Worm (Caenorhabditis elegans) whole organism, L1 larva: ENCODE results near the gene srd-35.

Experiments
- C04F5.9 ChIP-seq: sonication (generic microtip); optimal IDR thresholded peaks from 2 replicates; lab custom pipeline; 2016; ENCODE audit warnings: missing genetic modification characterization, missing compliant biosample characterization
- Y116A8C.19 ChIP-seq: sonication (generic microtip); optimal IDR thresholded peaks from 2 replicates; lab custom pipeline; 2016; ENCODE audit warnings: missing compliant biosample characterization, missing genetic modification characterization, borderline replicate concordance
- blmp-1 ChIP-seq: fragments of 150-350 bp; optimal IDR thresholded peaks from 2 replicates; lab custom pipeline; 2014; ENCODE audit warnings: missing biosample characterization, missing genetic modification characterization
- ceh-8 ChIP-seq: fragments of 200-800 bp; sonication (Bioruptor generic); optimal IDR thresholded peaks from 2 replicates; lab custom pipeline; 2018; ENCODE audit warnings: mild to moderate bottlenecking, missing genetic modification characterization, moderate library complexity, missing compliant biosample characterization
- ceh-82 ChIP-seq, 3 experiments: fragments of 150-350 bp in 1 of 3; sonication (generic microtip) in 2 of 3; optimal IDR thresholded peaks; 2 replicates each; lab custom pipeline; 2014 to 2017; ENCODE audit warnings: missing biosample characterization in 3 of 3, missing genetic modification characterization in 3 of 3
- ces-1 ChIP-seq: fragments of 150-350 bp; optimal IDR thresholded peaks from 2 replicates; lab custom pipeline; 2014; ENCODE audit warnings: missing biosample characterization, missing genetic modification reagents, missing genetic modification characterization
- efl-1 ChIP-seq, 4 experiments: fragments of 150-350 bp; optimal IDR thresholded peaks in 3 of 4; peaks in 1 of 4; 1 replicate in 1 of 4; 2 replicates in 3 of 4; lab custom pipeline; 2014; ENCODE audit warnings: missing biosample characterization in 2 of 4, missing genetic modification characterization in 2 of 4, missing genetic modification reagents in 2 of 4
- efl-3 ChIP-seq: fragments of 200-800 bp; sonication (Bioruptor generic); optimal IDR thresholded peaks from 2 replicates; lab custom pipeline; 2018; ENCODE audit warnings: mild to moderate bottlenecking, missing genetic modification characterization, missing compliant biosample characterization
- elt-2 ChIP-seq: sonication (generic microtip); optimal IDR thresholded peaks from 2 replicates; lab custom pipeline; 2016; ENCODE audit warnings: missing genetic modification characterization, mild to moderate bottlenecking, inconsistent platforms, missing compliant biosample characterization, missing genetic modification reagents
- fkh-4 ChIP-seq: sonication (generic microtip); optimal IDR thresholded peaks from 2 replicates; lab custom pipeline; 2016; ENCODE audit warnings: missing compliant biosample characterization, missing genetic modification characterization, borderline replicate concordance
- grh-1 ChIP-seq: fragments of 200-800 bp; sonication (Bioruptor generic); IDR thresholded peaks from 2 replicates; pipeline ENCODE4 v1.3.6; 2022; ENCODE audit warnings: missing genetic modification reagents, missing genetic modification characterization, missing compliant biosample characterization
- lin-13 ChIP-seq: fragments of 150-350 bp; optimal IDR thresholded peaks from 2 replicates; lab custom pipeline; 2014; ENCODE audit warnings: missing biosample characterization, missing genetic modification reagents, missing genetic modification characterization
- lin-14 ChIP-seq: fragments of 200-800 bp; sonication (Bioruptor generic); optimal IDR thresholded peaks from 2 replicates; lab custom pipeline; 2018; ENCODE audit warnings: mild to moderate bottlenecking, missing genetic modification characterization, moderate library complexity, missing compliant biosample characterization
- lin-35 ChIP-seq, 2 experiments: fragments of 150-350 bp; optimal IDR thresholded peaks; 2 replicates each; lab custom pipeline; 2014; ENCODE audit warnings: missing biosample characterization in 2 of 2, missing genetic modification characterization in 2 of 2, missing genetic modification reagents in 2 of 2
- lin-39 ChIP-seq: fragments of 150-350 bp; optimal IDR thresholded peaks from 2 replicates; lab custom pipeline; 2014; ENCODE audit warnings: missing biosample characterization, missing genetic modification reagents, missing genetic modification characterization
- lir-3 ChIP-seq: sonication (generic microtip); optimal IDR thresholded peaks from 2 replicates; lab custom pipeline; 2016; ENCODE audit warnings: mild to moderate bottlenecking, missing genetic modification characterization, moderate library complexity, missing compliant biosample characterization; ENCODE audit not compliant: poor library complexity
- lsy-2 ChIP-seq, 2 experiments: fragments of 150-350 bp; optimal IDR thresholded peaks; 2 replicates each; lab custom pipeline; 2014; ENCODE audit warnings: missing biosample characterization in 2 of 2, missing genetic modification characterization in 2 of 2
- mab-9 ChIP-seq: fragments of 200-800 bp; sonication (Bioruptor generic); IDR thresholded peaks from 2 replicates; pipeline ENCODE4 v1.3.6; 2022; ENCODE audit warnings: missing genetic modification reagents, missing genetic modification characterization, missing compliant biosample characterization
- mdl-1 ChIP-seq, 2 experiments: fragments of 150-350 bp; optimal IDR thresholded peaks; 2 replicates each; lab custom pipeline; 2014 to 2017; ENCODE audit warnings: missing biosample characterization in 2 of 2, missing genetic modification characterization in 2 of 2, inconsistent platforms in 1 of 2
- nhr-12 ChIP-seq: sonication (generic microtip); optimal IDR thresholded peaks from 2 replicates; lab custom pipeline; 2017; ENCODE audit warnings: missing biosample characterization, missing genetic modification characterization
- nhr-19 ChIP-seq: fragments of 200-800 bp; sonication (Bioruptor generic); conservative IDR thresholded peaks from 2 replicates; pipeline ENCODE4 v1.3.6; 2022; ENCODE audit warnings: missing genetic modification characterization, missing compliant biosample characterization
- nhr-20 ChIP-seq: sonication (generic microtip); optimal IDR thresholded peaks from 2 replicates; lab custom pipeline; 2016; ENCODE audit warnings: mild to moderate bottlenecking, missing genetic modification characterization, missing compliant biosample characterization
- nhr-76 ChIP-seq: sonication (generic microtip); optimal IDR thresholded peaks from 2 replicates; lab custom pipeline; 2017; ENCODE audit warnings: missing biosample characterization, missing genetic modification characterization
- nhr-77 ChIP-seq: fragments of 150-350 bp; optimal IDR thresholded peaks from 2 replicates; lab custom pipeline; 2014; ENCODE audit warnings: missing biosample characterization, missing genetic modification characterization
- nhr-85 ChIP-seq: sonication (generic microtip); peaks from one replicate; lab custom pipeline; 2016; ENCODE audit warnings: missing genetic modification characterization, inconsistent platforms, missing compliant biosample characterization
- nhr-90 ChIP-seq: sonication (generic microtip); optimal IDR thresholded peaks from 2 replicates; lab custom pipeline; 2016; ENCODE audit warnings: mild to moderate bottlenecking, missing genetic modification characterization, missing compliant biosample characterization; ENCODE audit not compliant: poor library complexity
- rnt-1 ChIP-seq: sonication (generic microtip); optimal IDR thresholded peaks from 2 replicates; lab custom pipeline; 2016; ENCODE audit warnings: mild to moderate bottlenecking, missing genetic modification characterization, moderate library complexity, missing compliant biosample characterization
- snpc-4 ChIP-seq: fragments of 150-350 bp; optimal IDR thresholded peaks from 2 replicates; lab custom pipeline; 2014; ENCODE audit warnings: missing biosample characterization, missing genetic modification characterization
- snu-23 ChIP-seq: sonication (generic microtip); optimal IDR thresholded peaks from 2 replicates; lab custom pipeline; 2016; ENCODE audit warnings: missing genetic modification characterization, missing compliant biosample characterization
- sox-4 ChIP-seq: sonication (generic microtip); optimal IDR thresholded peaks from 2 replicates; lab custom pipeline; 2016; ENCODE audit warnings: missing genetic modification characterization, missing compliant biosample characterization
- swsn-7 ChIP-seq: sonication (generic microtip); optimal IDR thresholded peaks from 2 replicates; lab custom pipeline; 2016; ENCODE audit warnings: missing genetic modification characterization, missing compliant biosample characterization
- tbx-2 ChIP-seq: sonication (generic microtip); optimal IDR thresholded peaks from 2 replicates; lab custom pipeline; 2016; ENCODE audit warnings: missing genetic modification characterization, missing compliant biosample characterization
- unc-86 ChIP-seq: sonication (generic microtip); optimal IDR thresholded peaks from 2 replicates; lab custom pipeline; 2016; ENCODE audit warnings: missing genetic modification characterization, missing compliant biosample characterization
- zip-4 ChIP-seq: fragments of 200-800 bp; sonication (Bioruptor generic); optimal IDR thresholded peaks from 2 replicates; lab custom pipeline; 2018; ENCODE audit warnings: mild to moderate bottlenecking, missing genetic modification characterization, moderate library complexity, missing compliant biosample characterization

The srd-35 gene

ce11 chrV:12933654-12934053 is 30.5 kb upstream of the srd-35 start:
- no peak for TF ChIP-seq efl-1 (optimal IDR thresholded peaks at IDR 0.05; lab: Kevin White, UChicago)
- TF ChIP-seq efl-1 (GFP tag; optimal IDR thresholded peaks at IDR 0.05 in 1 of 2; lab: Kevin White, UChicago): peak in 1 of 2 experiments; percentile 2
- no peak for TF ChIP-seq fkh-4 (tag; lab: Kevin White, UChicago)
- TF ChIP-seq nhr-85 (tag; lab: Kevin White, UChicago): peak; percentile 28
- peak; percentile 37 for TF ChIP-seq elt-2 (tag; lab: Kevin White, UChicago)

- TF ChIP-seq elt-2 (tag; lab: Kevin White, UChicago) (peak; percentile 87), lin-35 (GFP tag; optimal IDR thresholded peaks at IDR 0.05; lab: Kevin White, UChicago) (peak in 1 of 2 experiments; percentile 42), efl-1 (optimal IDR thresholded peaks at IDR 0.05; lab: Kevin White, UChicago) (no peak), efl-1 (GFP tag; optimal IDR thresholded peaks at IDR 0.05 in 1 of 2; lab: Kevin White, UChicago) (peak in 1 of 2 experiments; percentile 59), lin-14 (GFP tag; lab: Kevin White, UChicago) (peak; percentile 30), nhr-20 (tag; lab: Kevin White, UChicago) (peak; percentile 85), rnt-1 (tag; lab: Kevin White, UChicago) (no peak)
Measured at ce11 chrV:12934976-12935375, 29.2 kb upstream of the srd-35 start, which contains the start of gene T16G1.7. Gene T16G1.7 (minus strand): TSS chrV:12935112.

DNA sequence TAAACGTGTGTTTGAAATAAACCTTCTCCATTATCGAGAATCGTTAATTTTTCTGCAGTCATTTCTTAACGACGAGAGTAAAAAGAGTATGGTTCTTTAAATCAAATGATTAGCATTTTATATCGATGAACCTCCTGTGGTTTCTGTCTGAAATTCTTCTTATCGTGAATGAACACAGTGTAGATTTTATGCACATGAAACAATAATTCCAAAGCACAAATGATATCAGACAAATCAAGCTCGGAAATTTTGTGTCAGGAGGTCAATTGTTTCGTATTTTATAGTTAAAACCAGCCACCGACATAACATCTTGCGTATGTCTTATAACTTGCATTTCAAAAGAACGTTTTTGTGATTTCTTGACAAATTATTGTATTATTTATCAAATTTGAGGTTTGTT is 27.1 kb upstream of the srd-35 start, which contains the start of gene T16G1.6:
T16G1.6 (minus strand) TSS at position 77 of the 400 bp plus-strand sequence.
- TF ChIP-seq unc-86 (tag; lab: Kevin White, UChicago) (no peak), ceh-82 (tag; optimal IDR thresholded peaks at IDR 0.05; lab: Kevin White, UChicago) (no peak), nhr-76 (tag; lab: Kevin White, UChicago) (no peak), nhr-90 (tag; lab: Kevin White, UChicago) (no peak), lin-39 (tag; lab: Kevin White, UChicago) (no peak), snpc-4 (tag; lab: Kevin White, UChicago) (no peak), blmp-1 (tag; lab: Kevin White, UChicago) (no peak), Y116A8C.19 (no peak), ceh-8 (GFP tag; lab: Kevin White, UChicago) (no peak), elt-2 (tag; lab: Kevin White, UChicago) (peak; percentile 82), lin-35 (GFP tag; optimal IDR thresholded peaks at IDR 0.05; lab: Kevin White, UChicago) (peak in 1 of 2 experiments; percentile 17), lin-13 (GFP tag; lab: Kevin White, UChicago) (no peak), mab-9 (GFP tag; lab: Robert Waterston, UW) (no peak), mdl-1 (tag; optimal IDR thresholded peaks at IDR 0.05; lab: Kevin White, UChicago) (no peak), lir-3 (tag; lab: Kevin White, UChicago) (no peak), swsn-7 (no peak), ces-1 (no peak), nhr-20 (tag; lab: Kevin White, UChicago) (peak; percentile 56), lsy-2 (tag; optimal IDR thresholded peaks at IDR 0.05; lab: Kevin White, UChicago) (no peak), nhr-19 (no peak), snu-23 (GFP tag; lab: Kevin White, UChicago) (no peak), tbx-2 (tag; lab: Kevin White, UChicago) (no peak), C04F5.9 (tag; lab: Kevin White, UChicago) (no peak), fkh-4 (tag; lab: Kevin White, UChicago) (no peak), efl-3 (GFP tag; lab: Kevin White, UChicago) (no peak), zip-4 (GFP tag; lab: Kevin White, UChicago) (no peak), grh-1 (GFP tag; lab: Robert Waterston, UW) (no peak), lin-14 (GFP tag; lab: Kevin White, UChicago) (peak; percentile 4), nhr-77 (tag; lab: Kevin White, UChicago) (no peak), sox-4 (tag; lab: Kevin White, UChicago) (no peak)

ce11 chrV:12939434-12939833 is 24.7 kb upstream of the srd-35 start, which contains the start of gene T16G1.5:
Gene T16G1.5 (minus strand): TSS chrV:12939552.
- TF ChIP-seq efl-1 (optimal IDR thresholded peaks at IDR 0.05; lab: Kevin White, UChicago) (no peak), efl-1 (GFP tag; optimal IDR thresholded peaks at IDR 0.05 in 1 of 2; lab: Kevin White, UChicago) (peak in 1 of 2 experiments; percentile 41), nhr-12 (tag; lab: Kevin White, UChicago) (no peak)
